Worm (Caenorhabditis elegans): ENCODE results near the gene F59A1.16.

DNA sequence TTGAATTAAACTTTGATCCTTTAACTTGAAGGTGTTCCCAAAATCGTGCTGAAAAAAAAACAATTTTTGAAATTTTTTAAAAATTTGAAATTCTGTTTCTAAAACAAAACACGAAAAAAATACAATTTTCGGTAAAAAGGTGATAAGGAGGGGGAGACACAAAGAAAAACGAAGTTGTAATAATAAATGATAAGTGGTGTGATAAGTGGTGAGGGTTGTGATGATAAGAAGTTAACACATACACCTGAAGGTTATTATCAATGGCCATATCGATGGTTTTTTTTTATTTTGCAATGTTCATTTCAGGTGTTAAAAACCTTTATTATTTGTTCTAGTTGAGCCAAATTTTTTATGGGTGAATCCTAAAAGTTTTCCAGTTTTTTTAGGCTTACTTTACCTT is 29.6 kb upstream of the F59A1.16 start, which contains the start of gene twk-33:
- TF ChIP-seq M03D4.4 (tag; optimal IDR thresholded peaks at IDR 0.05): no peak
- TF ChIP-seq nhr-12 (tag; optimal IDR thresholded peaks at IDR 0.05): no peak
- no peak for TF ChIP-seq unc-62 (GFP tag; optimal IDR thresholded peaks at IDR 0.05)
- no peak for TF ChIP-seq lin-32 (GFP tag; optimal IDR thresholded peaks at IDR 0.05)
- no peak for TF ChIP-seq pha-4 (tag; optimal IDR thresholded peaks at IDR 0.05)
- TF ChIP-seq mab-5 (tag; optimal IDR thresholded peaks at IDR 0.05): no peak
- no peak for TF ChIP-seq hlh-1 (tag; optimal IDR thresholded peaks at IDR 0.05)
- TF ChIP-seq snpc-4 (tag; optimal IDR thresholded peaks at IDR 0.05): no peak
- no peak for TF ChIP-seq lin-13 (tag; optimal IDR thresholded peaks at IDR 0.05)
- no peak for TF ChIP-seq ztf-11 (tag; optimal IDR thresholded peaks at IDR 0.05)
- TF ChIP-seq lsy-2 (tag; optimal IDR thresholded peaks at IDR 0.05): no peak
- TF ChIP-seq ces-1 (GFP tag; optimal IDR thresholded peaks at IDR 0.05): no peak
- TF ChIP-seq sem-2 (GFP tag; optimal IDR thresholded peaks at IDR 0.05): no peak
